Fruit fly (Drosophila melanogaster) whole organism, embryonic: ENCODE measurements around the gene Gr89a.
A peak's percentile ranks its signal among the peaks of the same experiment; 100 is the strongest.

Experiments used
- Atf3 ChIP-seq: fragments of 200-800 bp; sonication (Bioruptor generic); optimal IDR thresholded peaks from 3 replicates; lab custom pipeline; 2016; ENCODE audit warnings: missing biosample characterization, missing genetic modification characterization
- Atf6 ChIP-seq: fragments of 200-800 bp; sonication (Bioruptor generic); IDR thresholded peaks from 2 replicates; pipeline ENCODE4 v1.3.6; 2022; ENCODE audit warnings: missing biosample characterization, missing genetic modification characterization
- B-H1 ChIP-seq: fragments of 200-800 bp; sonication (Bioruptor generic); IDR thresholded peaks from 3 replicates; pipeline ENCODE4 v1.3.6; 2022; ENCODE audit warnings: missing biosample characterization, missing genetic modification characterization
- CG10274 ChIP-seq: fragments of 200-800 bp; sonication (Bioruptor generic); optimal IDR thresholded peaks from 3 replicates; lab custom pipeline; 2017; ENCODE audit warnings: missing biosample characterization, mild to moderate bottlenecking, missing genetic modification characterization
- CG10321 ChIP-seq: fragments of 200-800 bp; sonication (Bioruptor generic); IDR thresholded peaks from 2 replicates; pipeline ENCODE4 v1.3.6; 2022; ENCODE audit warnings: missing biosample characterization, missing genetic modification characterization
- CG10431 ChIP-seq: fragments of 200-800 bp; sonication (Bioruptor generic); optimal IDR thresholded peaks from 3 replicates; lab custom pipeline; 2018; ENCODE audit warnings: missing biosample characterization, mild to moderate bottlenecking, missing genetic modification characterization
- CG10979 ChIP-seq: fragments of 200-800 bp; sonication (Bioruptor generic); optimal IDR thresholded peaks from 2 replicates; lab custom pipeline; 2018; ENCODE audit warnings: missing biosample characterization, mild to moderate bottlenecking, missing genetic modification characterization, moderate library complexity
- CG11398 ChIP-seq: fragments of 200-800 bp; sonication (Bioruptor generic); optimal IDR thresholded peaks from 2 replicates; lab custom pipeline; 2016; ENCODE audit warnings: missing biosample characterization, missing genetic modification characterization
- CG14860 ChIP-seq: fragments of 200-800 bp; sonication (Bioruptor generic); IDR thresholded peaks from 3 replicates; pipeline ENCODE4 v1.3.6; 2022; ENCODE audit warnings: missing biosample characterization, missing genetic modification characterization; ENCODE audit not compliant: partially characterized antibody
- CG17385 ChIP-seq: fragments of 200-800 bp; sonication (Bioruptor generic); optimal IDR thresholded peaks from 3 replicates; lab custom pipeline; 2018; ENCODE audit warnings: missing biosample characterization, mild to moderate bottlenecking, missing genetic modification characterization
- CG17829 ChIP-seq: fragments of 200-800 bp; optimal IDR thresholded peaks from 2 replicates; lab custom pipeline; 2019; ENCODE audit warnings: missing biosample characterization, mild to moderate bottlenecking, missing genetic modification characterization, moderate library complexity
- CG2712 ChIP-seq: fragments of 200-800 bp; optimal IDR thresholded peaks from 3 replicates; lab custom pipeline; 2019; ENCODE audit warnings: missing biosample characterization, mild to moderate bottlenecking, missing genetic modification characterization, moderate library complexity
- CG33557 ChIP-seq: fragments of 200-800 bp; sonication (Bioruptor generic); optimal IDR thresholded peaks from 2 replicates; lab custom pipeline; 2019; ENCODE audit warnings: missing biosample characterization, mild to moderate bottlenecking, missing genetic modification characterization, moderate library complexity
- CG3726 ChIP-seq: fragments of 200-800 bp; sonication (Bioruptor generic); IDR thresholded peaks from 3 replicates; pipeline ENCODE4, ENCODE4 v1.3.6; 2022; ENCODE audit warnings: missing biosample characterization, missing genetic modification characterization
- CG3847 ChIP-seq: fragments of 200-800 bp; sonication (Bioruptor generic); IDR thresholded peaks from 2 replicates; pipeline ENCODE4 v1.3.6; 2022; ENCODE audit warnings: missing biosample characterization, missing genetic modification characterization
- CG4328 ChIP-seq: fragments of 200-800 bp; sonication (Bioruptor generic); optimal IDR thresholded peaks from 3 replicates; lab custom pipeline; 2017; ENCODE audit warnings: missing biosample characterization, missing genetic modification reagents, missing genetic modification characterization
- CG6654 ChIP-seq: fragments of 200-800 bp; sonication (Bioruptor generic); optimal IDR thresholded peaks from 2 replicates; lab custom pipeline; 2017; ENCODE audit warnings: missing biosample characterization, mild to moderate bottlenecking, missing genetic modification characterization
- CG7987 ChIP-seq: fragments of 200-800 bp; sonication (Bioruptor generic); optimal IDR thresholded peaks from 2 replicates; lab custom pipeline; 2018; ENCODE audit warnings: missing biosample characterization, mild to moderate bottlenecking, missing genetic modification characterization, moderate library complexity
- CG8924 ChIP-seq: fragments of 200-800 bp; optimal IDR thresholded peaks from 3 replicates; lab custom pipeline; 2019; ENCODE audit warnings: missing biosample characterization, mild to moderate bottlenecking, missing genetic modification characterization, moderate library complexity
- CG8944 ChIP-seq: fragments of 200-800 bp; sonication (Bioruptor generic); optimal IDR thresholded peaks from 3 replicates; lab custom pipeline; 2016; ENCODE audit warnings: missing biosample characterization, missing genetic modification characterization
- CG9609 ChIP-seq: fragments of 200-800 bp; sonication (Bioruptor generic); optimal IDR thresholded peaks from 3 replicates; lab custom pipeline; 2016; ENCODE audit warnings: missing biosample characterization, missing genetic modification characterization
- Camta ChIP-seq: fragments of 200-800 bp; sonication (Bioruptor generic); optimal IDR thresholded peaks from 2 replicates; lab custom pipeline; 2016; ENCODE audit warnings: missing biosample characterization, missing genetic modification characterization
- Drgx ChIP-seq: fragments of 200-800 bp; sonication (Bioruptor generic); IDR thresholded peaks from 2 replicates; pipeline ENCODE4 v1.3.6; 2022; ENCODE audit warnings: missing biosample characterization, missing genetic modification characterization
- Ets65A ChIP-seq: fragments of 200-800 bp; sonication (Bioruptor generic); peaks from one replicate; lab custom pipeline; 2016; ENCODE audit warnings: missing biosample characterization, missing genetic modification characterization
- Fer3 ChIP-seq: fragments of 200-800 bp; sonication (Bioruptor generic); optimal IDR thresholded peaks from 2 replicates; lab custom pipeline; 2018; ENCODE audit warnings: missing biosample characterization, mild to moderate bottlenecking, missing genetic modification characterization, moderate library complexity
- MESR4 ChIP-seq: fragments of 200-800 bp; sonication (Bioruptor generic); optimal IDR thresholded peaks from 2 replicates; lab custom pipeline; 2018; ENCODE audit warnings: missing biosample characterization, mild to moderate bottlenecking, missing genetic modification characterization, moderate library complexity
- Med ChIP-seq: fragments of 200-800 bp; sonication (Bioruptor generic); peaks from one replicate; lab custom pipeline; 2016; ENCODE audit warnings: missing biosample characterization, missing genetic modification characterization, mild to moderate bottlenecking, inconsistent platforms, moderate library complexity
- Myb ChIP-seq: fragments of 200-800 bp; sonication (Bioruptor generic); optimal IDR thresholded peaks from 2 replicates; lab custom pipeline; 2016; ENCODE audit warnings: missing biosample characterization, missing genetic modification characterization
- NC2α ChIP-seq: fragments of 200-800 bp; sonication (Bioruptor generic); optimal IDR thresholded peaks from 2 replicates; lab custom pipeline; 2016; ENCODE audit warnings: missing biosample characterization, missing genetic modification characterization
- NfI ChIP-seq: fragments of 200-800 bp; sonication (Bioruptor generic); optimal IDR thresholded peaks from 3 replicates; lab custom pipeline; 2018; ENCODE audit warnings: missing biosample characterization, mild to moderate bottlenecking, missing genetic modification characterization, moderate library complexity
- TFAM ChIP-seq: fragments of 200-800 bp; sonication (Bioruptor generic); optimal IDR thresholded peaks from 2 replicates; lab custom pipeline; 2017; ENCODE audit warnings: missing biosample characterization, missing genetic modification characterization, inconsistent platforms
- Xbp1 ChIP-seq: fragments of 200-800 bp; sonication (Bioruptor generic); optimal IDR thresholded peaks from 3 replicates; lab custom pipeline; 2016; ENCODE audit warnings: missing biosample characterization, mild to moderate bottlenecking, missing genetic modification characterization
- ase ChIP-seq: fragments of 200-800 bp; sonication (Bioruptor generic); IDR thresholded peaks from 3 replicates; pipeline ENCODE4 v1.3.6; 2022; ENCODE audit warnings: missing biosample characterization, missing genetic modification characterization
- ash1 ChIP-seq: fragments of 200-800 bp; sonication (Bioruptor generic); optimal IDR thresholded peaks from 2 replicates; lab custom pipeline; 2018; ENCODE audit warnings: missing biosample characterization, mild to moderate bottlenecking, missing genetic modification characterization
- chinmo ChIP-seq: fragments of 200-800 bp; sonication (Bioruptor generic); IDR thresholded peaks from 4 replicates; pipeline ENCODE4 v1.3.6; 2022; ENCODE audit warnings: missing biosample characterization, missing genetic modification characterization; ENCODE audit not compliant: partially characterized antibody
- chn ChIP-seq: fragments of 200-800 bp; sonication (Bioruptor generic); optimal IDR thresholded peaks from 2 replicates; lab custom pipeline; 2016; ENCODE audit warnings: missing biosample characterization, missing genetic modification characterization
- crp ChIP-seq, 2 experiments: fragments of 200-800 bp; sonication (Bioruptor generic); optimal IDR thresholded peaks; 2 replicates in 1 of 2; 3 replicates in 1 of 2; lab custom pipeline; 2017; ENCODE audit warnings: missing biosample characterization in 2 of 2, missing genetic modification characterization in 2 of 2, mild to moderate bottlenecking in 1 of 2, moderate library complexity in 1 of 2
- dysf ChIP-seq: fragments of 200-800 bp; sonication (Bioruptor generic); IDR thresholded peaks from 3 replicates; pipeline ENCODE4 v1.3.6; 2022; ENCODE audit warnings: missing biosample characterization, missing genetic modification characterization
- ems ChIP-seq: fragments of 200-800 bp; sonication (Bioruptor generic); optimal IDR thresholded peaks from 3 replicates; lab custom pipeline; 2016; ENCODE audit warnings: missing biosample characterization, missing genetic modification characterization
- en ChIP-seq: fragments of 200-800 bp; sonication (Bioruptor generic); optimal IDR thresholded peaks from 2 replicates; lab custom pipeline; 2016; ENCODE audit warnings: missing biosample characterization, missing genetic modification characterization
- ham ChIP-seq: fragments of 200-800 bp; sonication (Bioruptor generic); IDR thresholded peaks from 2 replicates; pipeline ENCODE4 v1.3.6; 2022; ENCODE audit warnings: missing biosample characterization, missing genetic modification characterization
- inv ChIP-seq: fragments of 200-800 bp; sonication (Bioruptor generic); IDR thresholded peaks from 2 replicates; pipeline ENCODE4 v1.3.6; 2022; ENCODE audit warnings: missing biosample characterization, missing genetic modification characterization; ENCODE audit not compliant: partially characterized antibody
- lbe ChIP-seq: fragments of 200-800 bp; sonication (Bioruptor generic); optimal IDR thresholded peaks from 2 replicates; lab custom pipeline; 2016; ENCODE audit warnings: missing biosample characterization, mild to moderate bottlenecking, missing genetic modification characterization
- nerfin-2 ChIP-seq: fragments of 200-800 bp; sonication (Bioruptor generic); IDR thresholded peaks from 2 replicates; pipeline ENCODE4 v1.3.6; 2022; ENCODE audit warnings: missing biosample characterization, missing genetic modification characterization; ENCODE audit not compliant: partially characterized antibody
- p53 ChIP-seq: fragments of 200-800 bp; sonication (Bioruptor generic); optimal IDR thresholded peaks from 2 replicates; lab custom pipeline; 2016; ENCODE audit warnings: missing biosample characterization, missing genetic modification characterization
- psq ChIP-seq: fragments of 200-800 bp; sonication (Bioruptor generic); optimal IDR thresholded peaks from 2 replicates; lab custom pipeline; 2017; ENCODE audit warnings: missing biosample characterization, missing genetic modification characterization
- ranshi ChIP-seq: fragments of 200-800 bp; sonication (Bioruptor generic); IDR thresholded peaks from 2 replicates; pipeline ENCODE4 v1.3.6; 2022; ENCODE audit warnings: missing biosample characterization, missing genetic modification characterization
- sqz ChIP-seq: fragments of 200-800 bp; sonication (Bioruptor generic); optimal IDR thresholded peaks from 3 replicates; lab custom pipeline; 2018; ENCODE audit warnings: missing biosample characterization, mild to moderate bottlenecking, missing genetic modification characterization
- ttk ChIP-seq: fragments of 200-800 bp; sonication (Bioruptor generic); IDR thresholded peaks from 2 replicates; pipeline ENCODE4 v2.1.2; 2022; ENCODE audit warnings: missing biosample characterization, missing genetic modification characterization

Gr89a gene

dm6 chr3R:16449187-16449973 lies 49.4 kb downstream of the Gr89a start (continued):
- TF ChIP-seq CG6654 (GFP tag; lab: Kevin White, UChicago): peak; percentile 89
- TF ChIP-seq CG10431 (GFP tag; lab: Kevin White, UChicago): peak; percentile 95
- TF ChIP-seq psq: peak; percentile 75
- 0 out of 2 replicates have a peak, but pooled peaks have one; percentile 43 for TF ChIP-seq ham (GFP tag; lab: Robert Waterston, UW)
- TF ChIP-seq CG3726 (GFP tag; lab: Robert Waterston, UW): peak; percentile 92; the same call in 2 of the 3 replicates
- TF ChIP-seq Med: peak; percentile 99
- peak; percentile 93 for TF ChIP-seq CG9609 (GFP tag; lab: Kevin White, UChicago)
- peak; percentile 62 for TF ChIP-seq ash1
- TF ChIP-seq CG3847 (GFP tag; lab: Robert Waterston, UW): peak; percentile 79
- TF ChIP-seq CG2712 (tag; lab: Kevin White, UChicago): peak; percentile 96
- peak; percentile 65; the same call in 1 of the 2 replicates for TF ChIP-seq inv (GFP tag; lab: Robert Waterston, UW)
- peak; percentile 19 for TF ChIP-seq MESR4
- TF ChIP-seq ase: peak; percentile 96
- TF ChIP-seq CG17829 (tag; lab: Kevin White, UChicago): peak; percentile 97
- peak; percentile 98 for TF ChIP-seq CG33557 (GFP tag; lab: Kevin White, UChicago)
- peak; percentile 64 for TF ChIP-seq CG14860
- TF ChIP-seq TFAM (GFP tag; lab: Kevin White, UChicago): peak; percentile 89
- peak; percentile 88 for TF ChIP-seq Fer3 (tag; lab: Kevin White, UChicago)
- TF ChIP-seq CG10979 (tag; lab: Kevin White, UChicago): peak; percentile 97
- TF ChIP-seq CG17385: peak; percentile 83
- TF ChIP-seq CG11398 (GFP tag; lab: Kevin White, UChicago): peak; percentile 81
- peak; percentile 72 for TF ChIP-seq Atf6 (GFP tag; lab: Robert Waterston, UW)
- TF ChIP-seq chinmo (GFP tag; lab: Robert Waterston, UW): 0 out of 4 replicates have a peak, but pooled peaks have one; percentile 44
- peak; percentile 89 for TF ChIP-seq B-H1
- peak; percentile 71 for TF ChIP-seq CG7987 (GFP tag; lab: Kevin White, UChicago)
- peak; percentile 80 for TF ChIP-seq en (GFP tag; lab: Kevin White, UChicago)
- peak; percentile 93 for TF ChIP-seq ems (GFP tag; lab: Kevin White, UChicago)
- peak; percentile 95 for TF ChIP-seq Atf3 (GFP tag; lab: Kevin White, UChicago)
- TF ChIP-seq CG10274 (GFP tag; lab: Kevin White, UChicago): peak; percentile 83
- peak; percentile 92 for TF ChIP-seq dysf (GFP tag; lab: Robert Waterston, UW)
- TF ChIP-seq CG8924 (tag; lab: Kevin White, UChicago): peak; percentile 95
- peak; percentile 91 for TF ChIP-seq sqz (GFP tag; lab: Kevin White, UChicago)
- peak; percentile 94 for TF ChIP-seq chn (GFP tag; lab: Kevin White, UChicago)
- peak; percentile 100 for TF ChIP-seq Ets65A
- TF ChIP-seq Camta (GFP tag; lab: Kevin White, UChicago): peak; percentile 88
- peak; percentile 96 for TF ChIP-seq ttk (GFP tag; lab: Robert Waterston, UW)
- TF ChIP-seq ranshi: peak; percentile 95; the same call in 1 of the 2 replicates
- peak; percentile 86 for TF ChIP-seq CG4328 (GFP tag; lab: Kevin White, UChicago)
- peak; percentile 96 for TF ChIP-seq CG8944 (GFP tag; lab: Kevin White, UChicago)
- no peak for TF ChIP-seq lbe
- TF ChIP-seq NC2α: peak; percentile 87
- peak; percentile 99 for TF ChIP-seq Drgx (GFP tag; lab: Robert Waterston, UW)
- TF ChIP-seq nerfin-2: no peak
- TF ChIP-seq CG10321 (GFP tag; lab: Robert Waterston, UW): peak; percentile 34; the same call in 1 of the 2 replicates
- TF ChIP-seq Xbp1 (GFP tag; lab: Kevin White, UChicago): peak; percentile 93
- TF ChIP-seq NfI (GFP tag; lab: Kevin White, UChicago): peak; percentile 91
- TF ChIP-seq p53 (GFP tag; lab: Kevin White, UChicago): peak; percentile 82
- peak; percentile 64 for TF ChIP-seq Myb (GFP tag; lab: Kevin White, UChicago)
- TF ChIP-seq crp (GFP tag; optimal IDR thresholded peaks at IDR 0.05; lab: Kevin White, UChicago): peak in 1 of 2 experiments; percentile 38
